Worm (Caenorhabditis elegans) whole organism, L2 larva: ENCODE measurements around the gene C28A5.6.

ENCODE experiments used
- C34F6.9 ChIP-seq: fragments of 150-350 bp; optimal IDR thresholded peaks from 2 replicates; lab custom pipeline; 2014; ENCODE audit warnings: missing biosample characterization, missing genetic modification characterization
- F13H6.1 ChIP-seq: sonication (generic microtip); optimal IDR thresholded peaks from 2 replicates; lab custom pipeline; 2016; ENCODE audit warnings: missing genetic modification characterization, missing compliant biosample characterization
- R02D3.7 ChIP-seq: fragments of 150-350 bp; optimal IDR thresholded peaks from 2 replicates; lab custom pipeline; 2014; ENCODE audit warnings: missing biosample characterization, missing genetic modification characterization
- Y55F3AM.14 ChIP-seq: fragments of 200-800 bp; sonication (Bioruptor generic); optimal IDR thresholded peaks from 2 replicates; lab custom pipeline; 2018; ENCODE audit warnings: mild to moderate bottlenecking, missing genetic modification characterization, missing compliant biosample characterization
- ZK546.5 ChIP-seq: sonication (generic microtip); optimal IDR thresholded peaks from 2 replicates; lab custom pipeline; 2017; ENCODE audit warnings: missing biosample characterization, missing genetic modification characterization
- alr-1 ChIP-seq: fragments of 150-350 bp; optimal IDR thresholded peaks from 2 replicates; lab custom pipeline; 2014; ENCODE audit warnings: missing biosample characterization, missing genetic modification characterization
- aly-2 ChIP-seq: fragments of 150-350 bp; optimal IDR thresholded peaks from 2 replicates; lab custom pipeline; 2014; ENCODE audit warnings: missing biosample characterization, missing genetic modification characterization
- ama-1 ChIP-seq: fragments of 150-350 bp; optimal IDR thresholded peaks from 2 replicates; lab custom pipeline; 2018; ENCODE audit warnings: inconsistent platforms
- blmp-1 ChIP-seq: sonication (generic microtip); optimal IDR thresholded peaks from 2 replicates; lab custom pipeline; 2017; ENCODE audit warnings: missing genetic modification characterization, mild to moderate bottlenecking, missing compliant biosample characterization, antibody characterized with exemption, moderate library complexity; ENCODE audit not compliant: insufficient read depth
- ceh-16 ChIP-seq: fragments of 150-350 bp; optimal IDR thresholded peaks from 2 replicates; lab custom pipeline; 2014; ENCODE audit warnings: missing biosample characterization, missing genetic modification characterization
- ceh-82 ChIP-seq: fragments of 150-350 bp; optimal IDR thresholded peaks from 2 replicates; lab custom pipeline; 2014; ENCODE audit warnings: missing biosample characterization, missing genetic modification characterization
- crh-2 ChIP-seq: sonication (generic microtip); optimal IDR thresholded peaks from 2 replicates; lab custom pipeline; 2017; ENCODE audit warnings: missing biosample characterization, missing genetic modification characterization
- dmd-4 ChIP-seq: sonication (generic microtip); optimal IDR thresholded peaks from 2 replicates; lab custom pipeline; 2017; ENCODE audit warnings: missing biosample characterization, missing genetic modification characterization
- egl-27 ChIP-seq: sonication (generic microtip); optimal IDR thresholded peaks from 3 replicates; lab custom pipeline; 2017; ENCODE audit warnings: missing biosample characterization, missing genetic modification reagents, missing genetic modification characterization
- elt-1 ChIP-seq: fragments of 150-350 bp; optimal IDR thresholded peaks from 2 replicates; lab custom pipeline; 2014; ENCODE audit warnings: missing biosample characterization, missing genetic modification characterization
- elt-3 ChIP-seq: sonication (generic microtip); optimal IDR thresholded peaks from 2 replicates; lab custom pipeline; 2017; ENCODE audit warnings: missing biosample characterization, missing genetic modification characterization
- fos-1 ChIP-seq: fragments of 150-350 bp; optimal IDR thresholded peaks from 2 replicates; lab custom pipeline; 2014; ENCODE audit warnings: missing biosample characterization, missing genetic modification characterization
- gmeb-1 ChIP-seq: fragments of 150-350 bp; optimal IDR thresholded peaks from 2 replicates; lab custom pipeline; 2014; ENCODE audit warnings: missing biosample characterization, missing genetic modification characterization
- lin-11 ChIP-seq: fragments of 150-350 bp; sonication (generic microtip); optimal IDR thresholded peaks from 2 replicates; lab custom pipeline; 2014; ENCODE audit warnings: missing biosample characterization, missing genetic modification characterization, inconsistent platforms, mixed read lengths
- lin-13 ChIP-seq: fragments of 150-350 bp; optimal IDR thresholded peaks from 2 replicates; lab custom pipeline; 2014; ENCODE audit warnings: missing biosample characterization, missing genetic modification reagents, missing genetic modification characterization
- lin-39 ChIP-seq: fragments of 150-350 bp; optimal IDR thresholded peaks from 2 replicates; lab custom pipeline; 2014; ENCODE audit warnings: missing biosample characterization, missing genetic modification reagents, missing genetic modification characterization
- lsy-2 ChIP-seq, 2 experiments: fragments of 150-350 bp in 1 of 2; sonication (generic microtip) in 1 of 2; optimal IDR thresholded peaks; 2 replicates each; lab custom pipeline; 2014 to 2017; ENCODE audit warnings: missing biosample characterization in 2 of 2, missing genetic modification characterization in 2 of 2
- mab-5 ChIP-seq: fragments of 150-350 bp; optimal IDR thresholded peaks from 2 replicates; lab custom pipeline; 2014; ENCODE audit warnings: missing biosample characterization, missing genetic modification characterization
- mbf-1 ChIP-seq: sonication (generic microtip); optimal IDR thresholded peaks from 2 replicates; lab custom pipeline; 2017; ENCODE audit warnings: missing biosample characterization, missing genetic modification characterization
- mdl-1 ChIP-seq, 2 experiments: fragments of 150-350 bp in 1 of 2; sonication (generic microtip) in 1 of 2; optimal IDR thresholded peaks; 2 replicates each; lab custom pipeline; 2017; ENCODE audit warnings: missing biosample characterization in 2 of 2, missing genetic modification characterization in 2 of 2
- nhr-10 ChIP-seq: sonication (generic microtip); optimal IDR thresholded peaks from 2 replicates; lab custom pipeline; 2017; ENCODE audit warnings: missing biosample characterization, missing genetic modification characterization
- nhr-11 ChIP-seq: fragments of 150-350 bp; optimal IDR thresholded peaks from 2 replicates; lab custom pipeline; 2014; ENCODE audit warnings: missing biosample characterization, missing genetic modification characterization
- nhr-12 ChIP-seq: fragments of 150-350 bp; optimal IDR thresholded peaks from 2 replicates; lab custom pipeline; 2014; ENCODE audit warnings: missing biosample characterization, missing genetic modification characterization
- nhr-129 ChIP-seq: fragments of 150-350 bp; optimal IDR thresholded peaks from 2 replicates; lab custom pipeline; 2014; ENCODE audit warnings: missing biosample characterization, missing genetic modification characterization
- nhr-21 ChIP-seq: fragments of 150-350 bp; optimal IDR thresholded peaks from 2 replicates; lab custom pipeline; 2014; ENCODE audit warnings: missing biosample characterization, missing genetic modification characterization
- nhr-23 ChIP-seq: fragments of 150-350 bp; optimal IDR thresholded peaks from 2 replicates; lab custom pipeline; 2014; ENCODE audit warnings: missing biosample characterization, missing genetic modification reagents, missing genetic modification characterization
- nhr-237 ChIP-seq: fragments of 150-350 bp; optimal IDR thresholded peaks from 2 replicates; lab custom pipeline; 2014; ENCODE audit warnings: missing biosample characterization, missing genetic modification characterization
- nhr-25 ChIP-seq: fragments of 150-350 bp; sonication (generic microtip); optimal IDR thresholded peaks from 3 replicates; lab custom pipeline; 2014; ENCODE audit warnings: missing biosample characterization, missing genetic modification characterization
- nhr-6 ChIP-seq: fragments of 150-350 bp; optimal IDR thresholded peaks from 2 replicates; lab custom pipeline; 2014; ENCODE audit warnings: missing biosample characterization, missing genetic modification characterization
- nhr-77 ChIP-seq: fragments of 150-350 bp; optimal IDR thresholded peaks from 2 replicates; lab custom pipeline; 2014; ENCODE audit warnings: missing biosample characterization, missing genetic modification characterization
- peb-1 ChIP-seq: fragments of 150-350 bp; optimal IDR thresholded peaks from 2 replicates; lab custom pipeline; 2014; ENCODE audit warnings: missing biosample characterization, missing genetic modification characterization
- sem-4 ChIP-seq: fragments of 150-350 bp; optimal IDR thresholded peaks from 2 replicates; lab custom pipeline; 2014; ENCODE audit warnings: missing biosample characterization, missing genetic modification reagents, missing genetic modification characterization
- skn-1 ChIP-seq: sonication (generic microtip); optimal IDR thresholded peaks from 2 replicates; lab custom pipeline; 2017; ENCODE audit warnings: missing biosample characterization, missing genetic modification characterization
- sma-3 ChIP-seq: sonication (generic microtip); optimal IDR thresholded peaks from 2 replicates; lab custom pipeline; 2016; ENCODE audit warnings: missing genetic modification reagents, missing genetic modification characterization, missing compliant biosample characterization
- sma-9 ChIP-seq, 2 experiments: fragments of 150-350 bp in 1 of 2; sonication (generic microtip) in 1 of 2; optimal IDR thresholded peaks; 2 replicates each; lab custom pipeline; 2014 to 2016; ENCODE audit warnings: missing genetic modification characterization in 2 of 2, mild to moderate bottlenecking in 1 of 2, missing biosample characterization in 1 of 2, missing compliant biosample characterization in 1 of 2, missing genetic modification reagents in 1 of 2, moderate library complexity in 1 of 2
- snpc-4 ChIP-seq: fragments of 150-350 bp; optimal IDR thresholded peaks from 2 replicates; lab custom pipeline; 2014; ENCODE audit warnings: missing biosample characterization, missing genetic modification characterization
- unc-39 ChIP-seq: fragments of 150-350 bp; optimal IDR thresholded peaks from 2 replicates; lab custom pipeline; 2014; ENCODE audit warnings: missing biosample characterization, missing genetic modification characterization
- unc-55 ChIP-seq: fragments of 150-350 bp; sonication (generic microtip); optimal IDR thresholded peaks from 3 replicates; lab custom pipeline; 2014; ENCODE audit warnings: missing biosample characterization, missing genetic modification reagents, missing genetic modification characterization
- unc-62 ChIP-seq: fragments of 150-350 bp; optimal IDR thresholded peaks from 2 replicates; lab custom pipeline; 2014; ENCODE audit warnings: missing biosample characterization, missing genetic modification reagents, missing genetic modification characterization
- zag-1 ChIP-seq: fragments of 150-350 bp; optimal IDR thresholded peaks from 2 replicates; lab custom pipeline; 2014; ENCODE audit warnings: missing biosample characterization, missing genetic modification characterization
- ztf-1 ChIP-seq: fragments of 200-800 bp; sonication (Bioruptor generic); conservative IDR thresholded peaks from 2 replicates; pipeline ENCODE4 v1.3.6; 2022; ENCODE audit warnings: missing genetic modification characterization, missing compliant biosample characterization
- ztf-11 ChIP-seq: sonication (generic microtip); optimal IDR thresholded peaks from 2 replicates; lab custom pipeline; 2017; ENCODE audit warnings: missing biosample characterization, missing genetic modification characterization
- ztf-4 ChIP-seq: fragments of 150-350 bp; optimal IDR thresholded peaks from 2 replicates; lab custom pipeline; 2014; ENCODE audit warnings: missing biosample characterization, missing genetic modification characterization

C28A5.6 gene

ce11 chrIII:4419117-4419978 is 10.0 kb downstream of the C28A5.6 start, which contains the start of the genes R07E5.7 and cku-80:
Gene R07E5.7 (minus strand): TSS chrIII:4419167.
Gene cku-80 (plus strand): TSS chrIII:4419848.
- TF ChIP-seq nhr-11 (tag; lab: Kevin White, UChicago) = no peak
- TF ChIP-seq snpc-4 (tag; lab: Kevin White, UChicago) = peak; percentile 58
- peak; percentile 73 for TF ChIP-seq C34F6.9 (tag; lab: Kevin White, UChicago)
- TF ChIP-seq fos-1 (tag; lab: Kevin White, UChicago) = no peak
- peak; percentile 38 for TF ChIP-seq nhr-129 (tag; lab: Kevin White, UChicago)
- no peak for TF ChIP-seq unc-39 (tag; lab: Kevin White, UChicago)
- TF ChIP-seq ztf-4 = no peak
- TF ChIP-seq lin-39 = no peak
- peak; percentile 66 for TF ChIP-seq crh-2 (tag; lab: Kevin White, UChicago)
- TF ChIP-seq lsy-2 (tag; optimal IDR thresholded peaks at IDR 0.05; lab: Kevin White, UChicago) = peak; percentile 61 to 82
- no peak for TF ChIP-seq ZK546.5 (tag; lab: Kevin White, UChicago)
- peak; percentile 62 for TF ChIP-seq unc-55 (GFP tag; lab: Kevin White, UChicago)
- TF ChIP-seq nhr-23 (tag; lab: Kevin White, UChicago) = no peak
- peak; percentile 38 for TF ChIP-seq nhr-21 (tag; lab: Kevin White, UChicago)
- no peak for TF ChIP-seq elt-3 (tag; lab: Kevin White, UChicago)
- TF ChIP-seq sem-4 (tag; lab: Kevin White, UChicago) = no peak
- no peak for TF ChIP-seq ceh-16 (tag; lab: Kevin White, UChicago)
- TF ChIP-seq mbf-1 (tag; lab: Kevin White, UChicago) = no peak
- TF ChIP-seq blmp-1 = no peak
- TF ChIP-seq ztf-11 = no peak
- no peak for TF ChIP-seq nhr-10
- TF ChIP-seq nhr-12 (tag; lab: Kevin White, UChicago) = no peak
- no peak for TF ChIP-seq nhr-237
- no peak for TF ChIP-seq aly-2
- TF ChIP-seq lin-13 = peak; percentile 52
- TF ChIP-seq skn-1 = no peak
- no peak for TF ChIP-seq ztf-1 (GFP tag; lab: Robert Waterston, UW)
- TF ChIP-seq nhr-77 = no peak
- TF ChIP-seq nhr-25 (tag; lab: Kevin White, UChicago) = peak; percentile 20
- TF ChIP-seq dmd-4 = no peak
- no peak for TF ChIP-seq elt-1 (tag; lab: Kevin White, UChicago)
- no peak for TF ChIP-seq ceh-82
- peak; percentile 43 for TF ChIP-seq lin-11 (tag; lab: Kevin White, UChicago)
- TF ChIP-seq unc-62 (GFP tag; lab: Kevin White, UChicago) = no peak
- no peak for TF ChIP-seq alr-1 (tag; lab: Kevin White, UChicago)
- TF ChIP-seq Y55F3AM.14 (GFP tag; lab: Kevin White, UChicago) = no peak
- TF ChIP-seq ama-1 (lab: Kevin White, UChicago) = peak; percentile 48
- no peak for TF ChIP-seq R02D3.7 (tag; lab: Kevin White, UChicago)
- no peak for TF ChIP-seq egl-27 (tag; lab: Kevin White, UChicago)
- peak; percentile 61 for TF ChIP-seq sma-9 (GFP tag; optimal IDR thresholded peaks at IDR 0.05; lab: Kevin White, UChicago)
- no peak for TF ChIP-seq sma-9 (tag; optimal IDR thresholded peaks at IDR 0.05; lab: Kevin White, UChicago)
- peak; percentile 59 for TF ChIP-seq F13H6.1 (tag; lab: Kevin White, UChicago)
- TF ChIP-seq mab-5 (tag; lab: Kevin White, UChicago) = peak; percentile 6
- TF ChIP-seq zag-1 (tag; lab: Kevin White, UChicago) = no peak
- peak; percentile 88 for TF ChIP-seq gmeb-1 (tag; lab: Kevin White, UChicago)
- no peak for TF ChIP-seq peb-1
- TF ChIP-seq mdl-1 (tag; optimal IDR thresholded peaks at IDR 0.05; lab: Kevin White, UChicago) = no peak
- TF ChIP-seq sma-3 (GFP tag; lab: Kevin White, UChicago) = peak; percentile 67
- no peak for TF ChIP-seq nhr-6
